Fruit fly (Drosophila melanogaster) whole organism, embryonic: ENCODE measurements around the gene CG5521.

Experiments
- ATbp ChIP-seq: fragments of 200-800 bp; sonication (Bioruptor generic); optimal IDR thresholded peaks from 2 replicates; lab custom pipeline; 2017; ENCODE audit warnings: missing biosample characterization, mild to moderate bottlenecking, missing genetic modification characterization, missing genetic modification reagents
- Asciz ChIP-seq: fragments of 200-800 bp; sonication (Bioruptor generic); optimal IDR thresholded peaks from 2 replicates; lab custom pipeline; 2017; ENCODE audit warnings: missing biosample characterization, mild to moderate bottlenecking, missing genetic modification characterization, missing genetic modification reagents
- Blimp-1 ChIP-seq: fragments of 200-800 bp; sonication (Bioruptor generic); optimal IDR thresholded peaks from 3 replicates; lab custom pipeline; 2018; ENCODE audit warnings: missing biosample characterization, missing genetic modification characterization, mild to moderate bottlenecking, moderate library complexity, missing genetic modification reagents
- BtbVII ChIP-seq: fragments of 200-800 bp; sonication (Bioruptor generic); optimal IDR thresholded peaks from 3 replicates; lab custom pipeline; 2017; ENCODE audit warnings: missing biosample characterization, mild to moderate bottlenecking, missing genetic modification characterization
- CG10565 ChIP-seq: fragments of 200-800 bp; sonication (Bioruptor generic); optimal IDR thresholded peaks from 3 replicates; lab custom pipeline; 2016; ENCODE audit warnings: missing biosample characterization, mild to moderate bottlenecking, missing genetic modification characterization
- CG11398 ChIP-seq: fragments of 200-800 bp; sonication (Bioruptor generic); optimal IDR thresholded peaks from 2 replicates; lab custom pipeline; 2016; ENCODE audit warnings: missing biosample characterization, missing genetic modification characterization
- CG12219 ChIP-seq: fragments of 200-800 bp; sonication (Bioruptor generic); optimal IDR thresholded peaks from 3 replicates; lab custom pipeline; 2018; ENCODE audit warnings: missing biosample characterization, mild to moderate bottlenecking, missing genetic modification characterization
- CG12942 ChIP-seq: fragments of 200-800 bp; sonication (Bioruptor generic); optimal IDR thresholded peaks from 3 replicates; lab custom pipeline; 2016; ENCODE audit warnings: missing biosample characterization, missing genetic modification characterization
- CG13894 ChIP-seq: fragments of 200-800 bp; sonication (Bioruptor generic); optimal IDR thresholded peaks from 3 replicates; lab custom pipeline; 2018; ENCODE audit warnings: missing biosample characterization, mild to moderate bottlenecking, missing genetic modification characterization, moderate library complexity
- CG15011 ChIP-seq: fragments of 200-800 bp; sonication (Bioruptor generic); optimal IDR thresholded peaks from 3 replicates; lab custom pipeline; 2018; ENCODE audit warnings: missing biosample characterization, mild to moderate bottlenecking, missing genetic modification characterization
- CG17359 ChIP-seq: fragments of 200-800 bp; sonication (Bioruptor generic); optimal IDR thresholded peaks from 3 replicates; lab custom pipeline; 2018; ENCODE audit warnings: missing biosample characterization, mild to moderate bottlenecking, missing genetic modification characterization, moderate library complexity
- CG17829 ChIP-seq: fragments of 200-800 bp; optimal IDR thresholded peaks from 2 replicates; lab custom pipeline; 2019; ENCODE audit warnings: missing biosample characterization, mild to moderate bottlenecking, missing genetic modification characterization, moderate library complexity
- CG18476 ChIP-seq: fragments of 200-800 bp; sonication (Bioruptor generic); optimal IDR thresholded peaks from 2 replicates; lab custom pipeline; 2016; ENCODE audit warnings: missing biosample characterization, mild to moderate bottlenecking, missing genetic modification characterization
- CG2120 ChIP-seq: fragments of 200-800 bp; sonication (Bioruptor generic); optimal IDR thresholded peaks from 3 replicates; lab custom pipeline; 2016; ENCODE audit warnings: missing biosample characterization, missing genetic modification characterization
- CG31365 ChIP-seq: fragments of 200-800 bp; sonication (Bioruptor generic); optimal IDR thresholded peaks from 2 replicates; lab custom pipeline; 2018; ENCODE audit warnings: missing biosample characterization, mild to moderate bottlenecking, missing genetic modification characterization
- CG42726 ChIP-seq: fragments of 200-800 bp; sonication (Bioruptor generic); IDR thresholded peaks from 2 replicates; pipeline ENCODE4 v1.3.6; 2022; ENCODE audit warnings: missing biosample characterization, missing genetic modification characterization; ENCODE audit not compliant: partially characterized antibody
- CG43689 ChIP-seq: fragments of 200-800 bp; sonication (Bioruptor generic); IDR thresholded peaks from 2 replicates; pipeline ENCODE4 v1.3.6; 2022; ENCODE audit warnings: missing biosample characterization, missing genetic modification characterization
- CG6689 ChIP-seq: fragments of 200-800 bp; sonication (Bioruptor generic); IDR thresholded peaks from 2 replicates; pipeline ENCODE4 v1.3.6; 2022; ENCODE audit warnings: missing biosample characterization, missing genetic modification characterization
- CG7271 ChIP-seq: fragments of 200-800 bp; sonication (Bioruptor generic); optimal IDR thresholded peaks from 2 replicates; lab custom pipeline; 2018; ENCODE audit warnings: missing biosample characterization, mild to moderate bottlenecking, missing genetic modification characterization, moderate library complexity
- CG8359 ChIP-seq: fragments of 200-800 bp; sonication (Bioruptor generic); optimal IDR thresholded peaks from 2 replicates; lab custom pipeline; 2017; ENCODE audit warnings: missing biosample characterization, mild to moderate bottlenecking, missing genetic modification characterization, borderline replicate concordance
- CG8388 ChIP-seq: fragments of 200-800 bp; sonication (Bioruptor generic); optimal IDR thresholded peaks from 2 replicates; lab custom pipeline; 2019; ENCODE audit warnings: missing biosample characterization, mild to moderate bottlenecking, missing genetic modification characterization, moderate library complexity
- Dll ChIP-seq: fragments of 200-800 bp; sonication (Bioruptor generic); IDR thresholded peaks from 4 replicates; pipeline ENCODE4 v1.3.6; 2022; ENCODE audit warnings: missing biosample characterization, missing genetic modification characterization; ENCODE audit not compliant: partially characterized antibody
- Dp ChIP-seq: fragments of 200-800 bp; sonication (Bioruptor generic); optimal IDR thresholded peaks from 2 replicates; lab custom pipeline; 2018; ENCODE audit warnings: missing biosample characterization, mild to moderate bottlenecking, missing genetic modification characterization, moderate library complexity
- Dref ChIP-seq: fragments of 200-800 bp; sonication (Bioruptor generic); IDR thresholded peaks from 2 replicates; pipeline ENCODE4 v1.3.6; 2022; ENCODE audit warnings: missing biosample characterization, missing genetic modification characterization
- Drgx ChIP-seq: fragments of 200-800 bp; sonication (Bioruptor generic); IDR thresholded peaks from 2 replicates; pipeline ENCODE4 v1.3.6; 2022; ENCODE audit warnings: missing biosample characterization, missing genetic modification characterization
- H15 ChIP-seq: fragments of 200-800 bp; sonication (Bioruptor generic); IDR thresholded peaks from 3 replicates; pipeline ENCODE4 v1.3.6; 2022; ENCODE audit warnings: missing biosample characterization, missing genetic modification characterization
- HLH4C ChIP-seq: fragments of 200-800 bp; sonication (Bioruptor generic); IDR thresholded peaks from 3 replicates; pipeline ENCODE4 v1.3.6; 2022; ENCODE audit warnings: missing biosample characterization, missing genetic modification characterization; ENCODE audit not compliant: partially characterized antibody
- Hr39 ChIP-seq: fragments of >200 bp; optimal IDR thresholded peaks from 2 replicates; lab custom pipeline; 2017
- Hsf ChIP-seq: fragments of 200-800 bp; sonication (Bioruptor generic); optimal IDR thresholded peaks from 3 replicates; lab custom pipeline; 2016; ENCODE audit warnings: missing biosample characterization, missing genetic modification characterization
- NK7.1 ChIP-seq: fragments of 200-800 bp; sonication (Bioruptor generic); optimal IDR thresholded peaks from 3 replicates; lab custom pipeline; 2016; ENCODE audit warnings: missing biosample characterization, missing genetic modification characterization
- Nf-YC ChIP-seq: fragments of 200-800 bp; optimal IDR thresholded peaks from 3 replicates; lab custom pipeline; 2019; ENCODE audit warnings: missing biosample characterization, mild to moderate bottlenecking, missing genetic modification characterization, moderate library complexity
- Opbp ChIP-seq: fragments of 200-800 bp; sonication (Bioruptor generic); IDR thresholded peaks from 3 replicates; pipeline ENCODE4 v1.3.6; 2022; ENCODE audit warnings: missing biosample characterization, missing genetic modification characterization; ENCODE audit not compliant: partially characterized antibody
- ab ChIP-seq: fragments of 200-800 bp; sonication (Bioruptor generic); optimal IDR thresholded peaks from 2 replicates; lab custom pipeline; 2016; ENCODE audit warnings: missing biosample characterization, missing genetic modification characterization
- cas ChIP-seq: fragments of 200-800 bp; sonication (Bioruptor generic); IDR thresholded peaks from 2 replicates; pipeline ENCODE4 v1.3.6; 2022; ENCODE audit warnings: missing biosample characterization, missing genetic modification characterization
- caup ChIP-seq: fragments of 200-800 bp; sonication (Bioruptor generic); optimal IDR thresholded peaks from 3 replicates; lab custom pipeline; 2017; ENCODE audit warnings: missing biosample characterization, mild to moderate bottlenecking, missing genetic modification characterization, moderate library complexity; ENCODE audit not compliant: severe bottlenecking
- dmrt11E ChIP-seq: fragments of 200-800 bp; sonication (Bioruptor generic); optimal IDR thresholded peaks from 3 replicates; lab custom pipeline; 2018; ENCODE audit warnings: missing biosample characterization, mild to moderate bottlenecking, missing genetic modification characterization, moderate library complexity
- dysf ChIP-seq: fragments of 200-800 bp; sonication (Bioruptor generic); IDR thresholded peaks from 3 replicates; pipeline ENCODE4 v1.3.6; 2022; ENCODE audit warnings: missing biosample characterization, missing genetic modification characterization
- hb ChIP-seq: fragments of 200-800 bp; sonication (Bioruptor generic); IDR thresholded peaks from 3 replicates; pipeline ENCODE4 v1.3.6; 2022; ENCODE audit warnings: missing biosample characterization, missing genetic modification characterization; ENCODE audit not compliant: partially characterized antibody
- inv ChIP-seq: fragments of 200-800 bp; sonication (Bioruptor generic); IDR thresholded peaks from 2 replicates; pipeline ENCODE4 v1.3.6; 2022; ENCODE audit warnings: missing biosample characterization, missing genetic modification characterization; ENCODE audit not compliant: partially characterized antibody
- jigr1 ChIP-seq: fragments of 200-800 bp; sonication (Bioruptor generic); IDR thresholded peaks from 3 replicates; pipeline ENCODE4 v1.3.6; 2022; ENCODE audit warnings: missing biosample characterization, missing genetic modification characterization
- pho ChIP-seq: fragments of 200-800 bp; sonication (Bioruptor generic); optimal IDR thresholded peaks from 2 replicates; lab custom pipeline; 2016; ENCODE audit warnings: missing biosample characterization, missing genetic modification characterization
- phol ChIP-seq: fragments of 200-800 bp; sonication (Bioruptor generic); optimal IDR thresholded peaks from 3 replicates; lab custom pipeline; 2018; ENCODE audit warnings: missing biosample characterization, mild to moderate bottlenecking, missing genetic modification characterization, moderate library complexity
- pum ChIP-seq: fragments of 200-800 bp; sonication (Bioruptor generic); optimal IDR thresholded peaks from 2 replicates; lab custom pipeline; 2016; ENCODE audit warnings: missing biosample characterization, missing genetic modification characterization
- slbo ChIP-seq: fragments of 200-800 bp; sonication (Bioruptor generic); IDR thresholded peaks from 2 replicates; pipeline ENCODE4 v1.3.6; 2022; ENCODE audit warnings: missing biosample characterization, missing genetic modification characterization
- ssp ChIP-seq: fragments of 200-800 bp; sonication (Bioruptor generic); IDR thresholded peaks from 2 replicates; pipeline ENCODE4 v1.3.6; 2022; ENCODE audit warnings: missing biosample characterization, missing genetic modification characterization
- tgo ChIP-seq: fragments of 200-800 bp; sonication (Bioruptor generic); IDR thresholded peaks from 3 replicates; pipeline ENCODE4 v1.3.6; 2022; ENCODE audit warnings: missing biosample characterization, missing genetic modification characterization
- tio ChIP-seq: fragments of 200-800 bp; sonication (Bioruptor generic); optimal IDR thresholded peaks from 2 replicates; lab custom pipeline; 2017; ENCODE audit warnings: missing biosample characterization, missing genetic modification characterization, inconsistent platforms
- tna ChIP-seq: fragments of 200-800 bp; sonication (Bioruptor generic); IDR thresholded peaks from 2 replicates; pipeline ENCODE4 v1.3.6; 2022; ENCODE audit warnings: missing biosample characterization, missing genetic modification characterization; ENCODE audit not compliant: partially characterized antibody
- trem ChIP-seq: fragments of 200-800 bp; optimal IDR thresholded peaks from 3 replicates; lab custom pipeline; 2019; ENCODE audit warnings: missing biosample characterization, mild to moderate bottlenecking, missing genetic modification characterization, moderate library complexity
- tx ChIP-seq: fragments of 200-800 bp; sonication (Bioruptor generic); optimal IDR thresholded peaks from 2 replicates; lab custom pipeline; 2016; ENCODE audit warnings: missing biosample characterization, missing genetic modification characterization

CG5521 gene

DNA sequence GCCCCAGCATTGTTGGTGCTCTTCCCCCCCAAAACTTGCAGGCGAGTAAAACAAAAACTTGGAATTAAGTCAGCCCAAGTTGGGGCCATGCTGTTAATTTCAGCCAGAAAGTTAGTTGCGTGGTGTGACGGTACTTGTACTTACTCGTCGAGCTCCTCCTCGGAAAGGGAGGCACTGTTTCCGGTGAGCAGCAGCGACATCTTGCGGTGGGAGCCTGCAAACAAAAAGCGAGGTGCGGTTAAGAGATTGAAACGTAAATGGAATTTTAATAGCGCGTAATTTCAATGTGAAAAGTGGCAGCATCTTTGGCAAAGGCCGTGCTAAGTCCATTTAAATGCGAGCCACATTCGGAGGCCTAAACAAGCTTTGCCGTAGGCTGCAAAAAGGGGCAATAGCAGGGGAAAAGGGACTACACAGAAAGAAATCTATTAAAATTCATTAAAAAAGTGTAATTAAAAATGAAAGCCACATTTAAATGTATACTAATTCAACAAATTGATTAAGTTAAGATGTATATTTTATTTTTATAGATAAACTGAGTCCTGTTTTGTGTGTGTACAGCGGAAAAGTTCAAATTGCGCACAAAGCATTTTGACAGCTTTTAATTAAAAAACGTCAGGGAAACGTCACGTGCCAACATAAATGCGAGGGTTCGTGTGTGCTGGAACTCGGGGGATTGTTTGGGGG is 10.2 kb upstream of the CG5521 start (continued):
- TF ChIP-seq BtbVII (GFP tag; lab: Kevin White, UChicago) = peak; percentile 7
- no peak for TF ChIP-seq HLH4C
- no peak for TF ChIP-seq NK7.1 (GFP tag; lab: Kevin White, UChicago)
- no peak for TF ChIP-seq CG17829 (tag; lab: Kevin White, UChicago)
- TF ChIP-seq tx (GFP tag; lab: Kevin White, UChicago) = no peak
- TF ChIP-seq Dll = no peak
- TF ChIP-seq Dp (GFP tag; lab: Kevin White, UChicago) = no peak
- TF ChIP-seq CG6689 (GFP tag; lab: Robert Waterston, UW) = no peak
- TF ChIP-seq CG2120 = peak; percentile 10
- TF ChIP-seq Hr39 = no peak
- no peak for TF ChIP-seq ATbp (GFP tag; lab: Kevin White, UChicago)
- no peak for TF ChIP-seq hb (GFP tag; lab: Robert Waterston, UW)
- no peak; the same call in 1 of the 2 replicates for TF ChIP-seq cas (GFP tag; lab: Robert Waterston, UW)
- no peak for TF ChIP-seq ab (GFP tag; lab: Kevin White, UChicago)
- TF ChIP-seq CG42726 (GFP tag; lab: Robert Waterston, UW) = no peak
- TF ChIP-seq ssp = no peak
- TF ChIP-seq H15 (GFP tag; lab: Robert Waterston, UW) = no peak
- no peak for TF ChIP-seq CG15011
- no peak for TF ChIP-seq Hsf (GFP tag; lab: Kevin White, UChicago)
- TF ChIP-seq CG13894 (tag; lab: Kevin White, UChicago) = no peak
- no peak for TF ChIP-seq Drgx (GFP tag; lab: Robert Waterston, UW)
- TF ChIP-seq CG18476 (GFP tag; lab: Kevin White, UChicago) = peak; percentile 67
- TF ChIP-seq Nf-YC (tag; lab: Kevin White, UChicago) = no peak
- TF ChIP-seq slbo (GFP tag; lab: Robert Waterston, UW) = peak; percentile 35; the same call in 1 of the 2 replicates
- no peak for TF ChIP-seq inv
- TF ChIP-seq CG43689 (GFP tag; lab: Robert Waterston, UW) = no peak
- no peak for TF ChIP-seq caup (GFP tag; lab: Kevin White, UChicago)
- TF ChIP-seq Dref (GFP tag; lab: Robert Waterston, UW) = no peak
- TF ChIP-seq dysf (GFP tag; lab: Robert Waterston, UW) = peak; percentile 27; the same call in 1 of the 3 replicates
- no peak for TF ChIP-seq pho (GFP tag; lab: Kevin White, UChicago)
- no peak for TF ChIP-seq Opbp (GFP tag; lab: Robert Waterston, UW)
- peak; percentile 7 for TF ChIP-seq phol (tag; lab: Kevin White, UChicago)
- TF ChIP-seq Blimp-1 (GFP tag; lab: Kevin White, UChicago) = no peak
- no peak for TF ChIP-seq trem (tag; lab: Kevin White, UChicago)
- TF ChIP-seq Asciz (GFP tag; lab: Kevin White, UChicago) = no peak
- peak; percentile 2 for TF ChIP-seq CG17359
- no peak for TF ChIP-seq pum (GFP tag; lab: Kevin White, UChicago)
- no peak for TF ChIP-seq tgo (GFP tag; lab: Robert Waterston, UW)
- peak; percentile 23 for TF ChIP-seq CG12219 (GFP tag; lab: Kevin White, UChicago)
- TF ChIP-seq CG31365 (tag; lab: Kevin White, UChicago) = no peak
- TF ChIP-seq CG8359 = no peak
- no peak for TF ChIP-seq tio (GFP tag; lab: Kevin White, UChicago)
- no peak for TF ChIP-seq CG7271 (tag; lab: Kevin White, UChicago)
- no peak for TF ChIP-seq CG8388 (GFP tag; lab: Kevin White, UChicago)
- no peak for TF ChIP-seq CG10565 (GFP tag; lab: Kevin White, UChicago)
- TF ChIP-seq tna (GFP tag; lab: Robert Waterston, UW) = no peak
- no peak for TF ChIP-seq CG12942 (GFP tag; lab: Kevin White, UChicago)
- no peak for TF ChIP-seq CG11398 (GFP tag; lab: Kevin White, UChicago)
- no peak for TF ChIP-seq jigr1 (GFP tag; lab: Robert Waterston, UW)
- no peak for TF ChIP-seq dmrt11E (tag; lab: Kevin White, UChicago)
